Worm (Caenorhabditis elegans) whole organism, young adult: ENCODE results near the gene rsp-3.

ENCODE experiments used
- B0336.3 ChIP-seq: fragments of 200-800 bp; sonication (Bioruptor generic); IDR thresholded peaks from 2 replicates; pipeline ENCODE4 v1.3.6; 2022; ENCODE audit warnings: missing genetic modification characterization, missing compliant biosample characterization
- C17E4.6 ChIP-seq: fragments of 200-800 bp; sonication (Bioruptor generic); IDR thresholded peaks from 2 replicates; pipeline ENCODE4 v1.3.6; 2022; ENCODE audit warnings: missing genetic modification reagents, missing genetic modification characterization, missing compliant biosample characterization
- F33H1.4 ChIP-seq: fragments of 200-800 bp; sonication (Bioruptor generic); IDR thresholded peaks from 2 replicates; pipeline ENCODE4 v1.3.6; 2022; ENCODE audit warnings: missing genetic modification reagents, missing genetic modification characterization, missing compliant biosample characterization
- Y53F4B.3 ChIP-seq: fragments of 200-800 bp; sonication (Bioruptor generic); IDR thresholded peaks from 2 replicates; pipeline ENCODE4 v1.3.6; 2022; ENCODE audit warnings: missing genetic modification reagents, missing genetic modification characterization, missing compliant biosample characterization
- ama-1 ChIP-seq, 3 experiments: fragments of 150-350 bp in 1 of 3; sonication (generic microtip) in 2 of 3; optimal IDR thresholded peaks; 2 replicates each; lab custom pipeline; 2014 to 2018; ENCODE audit warnings: missing biosample characterization in 2 of 3, missing genetic modification characterization in 2 of 3, missing genetic modification reagents in 2 of 3
- aptf-3 ChIP-seq: fragments of 200-800 bp; sonication (Bioruptor generic); IDR thresholded peaks from 2 replicates; pipeline ENCODE4 v1.3.6; 2022; ENCODE audit warnings: missing genetic modification characterization, missing compliant biosample characterization
- athp-1 ChIP-seq: sonication (generic microtip); optimal IDR thresholded peaks from 2 replicates; lab custom pipeline; 2017; ENCODE audit warnings: mild to moderate bottlenecking, missing genetic modification characterization, missing compliant biosample characterization
- bed-2 ChIP-seq: fragments of 200-800 bp; sonication (Bioruptor generic); IDR thresholded peaks from 2 replicates; pipeline ENCODE4 v1.3.6; 2022; ENCODE audit warnings: missing genetic modification reagents, missing genetic modification characterization, missing compliant biosample characterization
- ccch-3 ChIP-seq: fragments of 200-800 bp; sonication (Bioruptor generic); optimal IDR thresholded peaks from 2 replicates; lab custom pipeline; 2018; ENCODE audit warnings: mild to moderate bottlenecking, missing genetic modification characterization, missing compliant biosample characterization
- ceh-100 ChIP-seq: fragments of 200-800 bp; sonication (Bioruptor generic); IDR thresholded peaks from 2 replicates; pipeline ENCODE4 v1.3.6; 2022; ENCODE audit warnings: missing genetic modification reagents, missing genetic modification characterization, missing compliant biosample characterization
- ceh-27 ChIP-seq: fragments of 200-800 bp; sonication (Bioruptor generic); optimal IDR thresholded peaks from 2 replicates; lab custom pipeline; 2018; ENCODE audit warnings: mild to moderate bottlenecking, missing genetic modification characterization, moderate library complexity, missing compliant biosample characterization
- die-1 ChIP-seq: sonication (generic microtip); optimal IDR thresholded peaks from 2 replicates; lab custom pipeline; 2016; ENCODE audit warnings: missing genotype, mild to moderate bottlenecking, missing genetic modification characterization, missing compliant biosample characterization
- dpff-1 ChIP-seq: sonication (generic microtip); optimal IDR thresholded peaks from 2 replicates; lab custom pipeline; 2017; ENCODE audit warnings: mild to moderate bottlenecking, missing genetic modification characterization, missing compliant biosample characterization
- egrh-3 ChIP-seq: fragments of 200-800 bp; sonication (Bioruptor generic); IDR thresholded peaks from 2 replicates; pipeline ENCODE4 v1.3.6; 2022; ENCODE audit warnings: missing genetic modification reagents, missing genetic modification characterization, missing compliant biosample characterization
- ekl-4 ChIP-seq: fragments of 200-800 bp; sonication (Bioruptor generic); IDR thresholded peaks from 2 replicates; pipeline ENCODE4 v1.3.6; 2022; ENCODE audit warnings: missing genetic modification reagents, missing genetic modification characterization, missing compliant biosample characterization
- ets-4 ChIP-seq: fragments of 200-800 bp; sonication (Bioruptor generic); optimal IDR thresholded peaks from 2 replicates; lab custom pipeline; 2018; ENCODE audit warnings: mild to moderate bottlenecking, missing genetic modification characterization, missing compliant biosample characterization
- him-1 ChIP-seq: sonication (generic microtip); optimal IDR thresholded peaks from 2 replicates; lab custom pipeline; 2016; ENCODE audit warnings: missing genotype, missing genetic modification reagents, missing genetic modification characterization, missing compliant biosample characterization
- hmg-20 ChIP-seq: fragments of 200-800 bp; sonication (Bioruptor generic); IDR thresholded peaks from 2 replicates; pipeline ENCODE4 v1.3.6; 2022; ENCODE audit warnings: missing genetic modification reagents, missing genetic modification characterization, missing compliant biosample characterization
- hsf-1 ChIP-seq: fragments of 200-800 bp; sonication (Bioruptor generic); IDR thresholded peaks from 2 replicates; pipeline ENCODE4 v1.3.6; 2022; ENCODE audit warnings: missing genetic modification reagents, missing genetic modification characterization, missing compliant biosample characterization
- lin-26 ChIP-seq: fragments of 200-800 bp; sonication (Bioruptor generic); IDR thresholded peaks from 2 replicates; pipeline ENCODE4 v1.3.6; 2022; ENCODE audit warnings: missing genetic modification reagents, missing genetic modification characterization, missing compliant biosample characterization
- lin-35 ChIP-seq, 3 experiments: fragments of 150-350 bp in 2 of 3; sonication (generic microtip) in 1 of 3; optimal IDR thresholded peaks; 2 replicates each; lab custom pipeline; 2014 to 2018; ENCODE audit warnings: missing biosample characterization in 3 of 3, missing genetic modification characterization in 3 of 3, missing genetic modification reagents in 3 of 3
- lin-40 ChIP-seq: sonication (generic microtip); optimal IDR thresholded peaks from 2 replicates; lab custom pipeline; 2016; ENCODE audit warnings: missing genetic modification characterization, mild to moderate bottlenecking, missing compliant biosample characterization, missing genotype, missing genetic modification reagents
- lin-54 ChIP-seq: fragments of 200-800 bp; sonication (Bioruptor generic); optimal IDR thresholded peaks from 2 replicates; lab custom pipeline; 2018; ENCODE audit warnings: mild to moderate bottlenecking, missing genetic modification characterization, missing compliant biosample characterization
- madf-10 ChIP-seq: sonication (generic microtip); optimal IDR thresholded peaks from 2 replicates; lab custom pipeline; 2016; ENCODE audit warnings: mild to moderate bottlenecking, missing genetic modification characterization, missing compliant biosample characterization
- mel-28 ChIP-seq: sonication (generic microtip); optimal IDR thresholded peaks from 2 replicates; lab custom pipeline; 2016; ENCODE audit warnings: borderline replicate concordance, mild to moderate bottlenecking, missing genetic modification characterization, missing compliant biosample characterization
- nfya-2 ChIP-seq: fragments of 200-800 bp; sonication (Bioruptor generic); IDR thresholded peaks from 2 replicates; pipeline ENCODE4 v1.3.6; 2022; ENCODE audit warnings: missing genetic modification reagents, missing genetic modification characterization, missing compliant biosample characterization
- nfyb-1 ChIP-seq: fragments of 200-800 bp; sonication (Bioruptor generic); IDR thresholded peaks from 2 replicates; pipeline ENCODE4 v1.3.6; 2022; ENCODE audit warnings: missing genetic modification reagents, missing genetic modification characterization, missing compliant biosample characterization
- nhr-27 ChIP-seq: fragments of 200-800 bp; sonication (Bioruptor generic); optimal IDR thresholded peaks from 2 replicates; lab custom pipeline; 2018; ENCODE audit warnings: mild to moderate bottlenecking, missing genetic modification characterization, moderate library complexity, missing compliant biosample characterization
- nhr-80 ChIP-seq: sonication (generic microtip); optimal IDR thresholded peaks from 2 replicates; lab custom pipeline; 2016; ENCODE audit warnings: missing genetic modification characterization, missing compliant biosample characterization
- sdz-38 ChIP-seq: sonication (generic microtip); optimal IDR thresholded peaks from 2 replicates; lab custom pipeline; 2016; ENCODE audit warnings: missing genotype, missing genetic modification characterization, missing compliant biosample characterization
- snpc-1.1 ChIP-seq: sonication (generic microtip); optimal IDR thresholded peaks from 2 replicates; lab custom pipeline; 2017; ENCODE audit warnings: missing genetic modification characterization, mild to moderate bottlenecking, missing compliant biosample characterization, antibody characterized with exemption, moderate library complexity, missing genotype, missing genetic modification reagents; ENCODE audit not compliant: insufficient read depth
- snpc-1.3 ChIP-seq: sonication (generic microtip); optimal IDR thresholded peaks from 2 replicates; lab custom pipeline; 2017; ENCODE audit warnings: missing genetic modification characterization, mild to moderate bottlenecking, missing compliant biosample characterization, antibody characterized with exemption, moderate library complexity, missing genotype, missing genetic modification reagents; ENCODE audit not compliant: insufficient read depth
- snpc-4 ChIP-seq, 5 experiments: fragments of 150-350 bp in 1 of 5; sonication (generic microtip) in 4 of 5; optimal IDR thresholded peaks; 2 replicates each; lab custom pipeline; 2014 to 2018; ENCODE audit warnings: missing genetic modification characterization in 5 of 5, missing biosample characterization in 3 of 5, antibody characterized with exemption in 2 of 5, mild to moderate bottlenecking in 2 of 5, missing compliant biosample characterization in 2 of 5, missing genotype in 2 of 5, moderate library complexity in 2 of 5, missing genetic modification reagents in 1 of 5
- tbp1 ChIP-seq: fragments of 200-800 bp; sonication (Bioruptor generic); optimal IDR thresholded peaks from 2 replicates; lab custom pipeline; 2018; ENCODE audit warnings: mild to moderate bottlenecking, missing genetic modification characterization, missing compliant biosample characterization
- zfh-2 ChIP-seq: fragments of 200-800 bp; sonication (Bioruptor generic); conservative IDR thresholded peaks from 2 replicates; pipeline ENCODE4 v1.3.6; 2022; ENCODE audit warnings: missing genetic modification reagents, missing genetic modification characterization, missing compliant biosample characterization
- ztf-25 ChIP-seq: fragments of 200-800 bp; sonication (Bioruptor generic); IDR thresholded peaks from 2 replicates; pipeline ENCODE4 v1.3.6; 2022; ENCODE audit warnings: missing genetic modification reagents, missing genetic modification characterization, missing compliant biosample characterization
- ztf-28 ChIP-seq: fragments of 200-800 bp; sonication (Bioruptor generic); IDR thresholded peaks from 2 replicates; pipeline ENCODE4 v1.3.6; 2022; ENCODE audit warnings: missing genetic modification reagents, missing genetic modification characterization, missing compliant biosample characterization

rsp-3 gene

DNA sequence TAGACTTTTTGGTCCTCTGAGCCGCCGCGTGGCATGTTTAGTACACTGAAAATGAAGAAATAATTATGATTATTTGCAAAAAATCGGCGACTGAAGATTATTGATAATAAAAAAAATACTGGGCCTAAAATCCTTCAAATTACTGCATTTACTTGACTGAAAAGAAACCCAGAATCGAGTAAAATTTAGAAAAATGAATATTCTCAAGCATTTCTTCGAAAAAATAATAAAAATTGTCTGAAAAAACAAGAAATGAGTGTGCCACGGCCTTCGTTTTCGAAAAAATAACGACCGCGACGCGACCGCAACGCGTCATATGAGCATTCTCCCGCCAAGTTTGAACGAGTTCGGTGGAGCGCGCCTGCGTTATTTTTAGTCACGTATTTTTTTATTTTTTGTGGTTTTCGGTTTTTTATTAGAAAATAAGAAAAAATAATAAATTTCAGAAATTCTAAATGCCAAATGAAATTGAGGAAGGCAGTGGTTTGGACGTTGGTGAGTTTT lies at the start of gene rsp-3, which contains the start of gene spin-4 (continued):
- no peak for TF ChIP-seq ztf-25 (GFP tag; lab: Robert Waterston, UW)

- no peak for TF ChIP-seq ccch-3
- TF ChIP-seq ztf-28 (GFP tag; lab: Robert Waterston, UW) = no peak
- TF ChIP-seq athp-1 (tag; lab: Kevin White, UChicago) = no peak
- TF ChIP-seq ekl-4 (GFP tag; lab: Robert Waterston, UW) = no peak
- TF ChIP-seq lin-40 (tag; lab: Kevin White, UChicago) = no peak
- no peak for TF ChIP-seq lin-35 (GFP tag; optimal IDR thresholded peaks at IDR 0.05; lab: Kevin White, UChicago)
- peak; percentile 35; the same call in 1 of the 2 replicates for TF ChIP-seq lin-26 (GFP tag; lab: Robert Waterston, UW)
- no peak for TF ChIP-seq hmg-20 (GFP tag; lab: Robert Waterston, UW)
- peak; percentile 54; the same call in 1 of the 2 replicates for TF ChIP-seq egrh-3
- no peak for TF ChIP-seq bed-2 (GFP tag; lab: Robert Waterston, UW)
- TF ChIP-seq ceh-100 (GFP tag; lab: Robert Waterston, UW) = no peak
- no peak for TF ChIP-seq tbp1 (GFP tag; lab: Kevin White, UChicago)
- no peak for TF ChIP-seq aptf-3 (GFP tag; lab: Robert Waterston, UW)
- no peak for TF ChIP-seq C17E4.6
- TF ChIP-seq ceh-27 (GFP tag; lab: Kevin White, UChicago) = no peak
- no peak for TF ChIP-seq hsf-1 (GFP tag; lab: Robert Waterston, UW)
- TF ChIP-seq ets-4 (GFP tag; lab: Kevin White, UChicago) = no peak
- TF ChIP-seq nfyb-1 = no peak
- TF ChIP-seq zfh-2 (GFP tag; lab: Robert Waterston, UW) = peak; percentile 81
- TF ChIP-seq Y53F4B.3 = no peak
- TF ChIP-seq die-1 (tag; lab: Kevin White, UChicago) = no peak
Observed at ce11 chrIII:12728149-12728548, 40.4 kb upstream of the rsp-3 start.

DNA sequence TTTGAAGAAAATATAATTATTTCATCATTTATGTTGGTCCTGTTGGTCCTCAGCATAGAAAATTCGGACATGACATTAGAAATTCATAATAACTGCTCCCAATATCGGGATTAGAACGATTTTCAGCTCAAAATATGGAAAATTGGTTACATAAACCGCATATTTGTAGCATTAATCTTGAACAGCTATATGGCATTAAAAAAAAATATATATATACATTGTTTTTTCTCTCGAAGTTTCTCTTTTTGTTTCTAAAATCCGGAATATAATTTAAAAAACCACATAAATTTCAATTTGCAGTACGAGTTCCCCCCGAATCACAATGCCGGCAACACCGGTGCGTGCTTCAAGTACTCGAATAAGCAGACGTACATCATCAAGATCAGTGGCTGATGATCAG lies 26.5 kb upstream of the rsp-3 start, which contains the start of gene ssl-1:
Gene ssl-1 (plus strand): TSS at position 301 of the 400 bp plus-strand sequence.
- TF ChIP-seq tbp1 (GFP tag; lab: Kevin White, UChicago) (no peak), dpff-1 (no peak), F33H1.4 (GFP tag; lab: Robert Waterston, UW) (no peak), nhr-27 (tag; lab: Kevin White, UChicago) (no peak), ama-1 (optimal IDR thresholded peaks at IDR 0.05; lab: Kevin White, UChicago) (no peak), ama-1 (GFP tag; optimal IDR thresholded peaks at IDR 0.05; lab: Kevin White, UChicago) (no peak), madf-10 (tag; lab: Kevin White, UChicago) (no peak), snpc-1.1 (no peak), lin-54 (no peak), him-1 (tag; lab: Kevin White, UChicago) (no peak), nhr-80 (tag; lab: Kevin White, UChicago) (no peak), snpc-1.3 (no peak), egrh-3 (no peak), snpc-4 (GFP tag; optimal IDR thresholded peaks at IDR 0.05; lab: Kevin White, UChicago) (no peak), snpc-4 (tag; optimal IDR thresholded peaks at IDR 0.05; lab: Kevin White, UChicago) (no peak), sdz-38 (tag; lab: Kevin White, UChicago) (no peak), nfya-2 (GFP tag; lab: Robert Waterston, UW) (no peak), mel-28 (tag; lab: Kevin White, UChicago) (no peak), B0336.3 (no peak)
